Worm (Caenorhabditis elegans) whole organism, L2 larva: ENCODE data around the gene F41E7.9.

Source experiments
- C34F6.9 ChIP-seq: fragments of 150-350 bp; optimal IDR thresholded peaks from 2 replicates; lab custom pipeline; 2014; ENCODE audit warnings: missing biosample characterization, missing genetic modification characterization
- F13H6.1 ChIP-seq: sonication (generic microtip); optimal IDR thresholded peaks from 2 replicates; lab custom pipeline; 2016; ENCODE audit warnings: missing genetic modification characterization, missing compliant biosample characterization
- R02D3.7 ChIP-seq: fragments of 150-350 bp; optimal IDR thresholded peaks from 2 replicates; lab custom pipeline; 2014; ENCODE audit warnings: missing biosample characterization, missing genetic modification characterization
- Y55F3AM.14 ChIP-seq: fragments of 200-800 bp; sonication (Bioruptor generic); optimal IDR thresholded peaks from 2 replicates; lab custom pipeline; 2018; ENCODE audit warnings: mild to moderate bottlenecking, missing genetic modification characterization, missing compliant biosample characterization
- ZK546.5 ChIP-seq: sonication (generic microtip); optimal IDR thresholded peaks from 2 replicates; lab custom pipeline; 2017; ENCODE audit warnings: missing biosample characterization, missing genetic modification characterization
- alr-1 ChIP-seq: fragments of 150-350 bp; optimal IDR thresholded peaks from 2 replicates; lab custom pipeline; 2014; ENCODE audit warnings: missing biosample characterization, missing genetic modification characterization
- aly-2 ChIP-seq: fragments of 150-350 bp; optimal IDR thresholded peaks from 2 replicates; lab custom pipeline; 2014; ENCODE audit warnings: missing biosample characterization, missing genetic modification characterization
- ama-1 ChIP-seq: fragments of 150-350 bp; optimal IDR thresholded peaks from 2 replicates; lab custom pipeline; 2018; ENCODE audit warnings: inconsistent platforms
- blmp-1 ChIP-seq: sonication (generic microtip); optimal IDR thresholded peaks from 2 replicates; lab custom pipeline; 2017; ENCODE audit warnings: missing genetic modification characterization, mild to moderate bottlenecking, missing compliant biosample characterization, antibody characterized with exemption, moderate library complexity; ENCODE audit not compliant: insufficient read depth
- ceh-16 ChIP-seq: fragments of 150-350 bp; optimal IDR thresholded peaks from 2 replicates; lab custom pipeline; 2014; ENCODE audit warnings: missing biosample characterization, missing genetic modification characterization
- ceh-82 ChIP-seq: fragments of 150-350 bp; optimal IDR thresholded peaks from 2 replicates; lab custom pipeline; 2014; ENCODE audit warnings: missing biosample characterization, missing genetic modification characterization
- crh-2 ChIP-seq: sonication (generic microtip); optimal IDR thresholded peaks from 2 replicates; lab custom pipeline; 2017; ENCODE audit warnings: missing biosample characterization, missing genetic modification characterization
- dmd-4 ChIP-seq: sonication (generic microtip); optimal IDR thresholded peaks from 2 replicates; lab custom pipeline; 2017; ENCODE audit warnings: missing biosample characterization, missing genetic modification characterization
- egl-27 ChIP-seq: sonication (generic microtip); optimal IDR thresholded peaks from 3 replicates; lab custom pipeline; 2017; ENCODE audit warnings: missing biosample characterization, missing genetic modification reagents, missing genetic modification characterization
- elt-1 ChIP-seq: fragments of 150-350 bp; optimal IDR thresholded peaks from 2 replicates; lab custom pipeline; 2014; ENCODE audit warnings: missing biosample characterization, missing genetic modification characterization
- elt-3 ChIP-seq: sonication (generic microtip); optimal IDR thresholded peaks from 2 replicates; lab custom pipeline; 2017; ENCODE audit warnings: missing biosample characterization, missing genetic modification characterization
- fos-1 ChIP-seq: fragments of 150-350 bp; optimal IDR thresholded peaks from 2 replicates; lab custom pipeline; 2014; ENCODE audit warnings: missing biosample characterization, missing genetic modification characterization
- gmeb-1 ChIP-seq: fragments of 150-350 bp; optimal IDR thresholded peaks from 2 replicates; lab custom pipeline; 2014; ENCODE audit warnings: missing biosample characterization, missing genetic modification characterization
- lin-11 ChIP-seq: fragments of 150-350 bp; sonication (generic microtip); optimal IDR thresholded peaks from 2 replicates; lab custom pipeline; 2014; ENCODE audit warnings: missing biosample characterization, missing genetic modification characterization, inconsistent platforms, mixed read lengths
- lin-13 ChIP-seq: fragments of 150-350 bp; optimal IDR thresholded peaks from 2 replicates; lab custom pipeline; 2014; ENCODE audit warnings: missing biosample characterization, missing genetic modification reagents, missing genetic modification characterization
- lin-39 ChIP-seq: fragments of 150-350 bp; optimal IDR thresholded peaks from 2 replicates; lab custom pipeline; 2014; ENCODE audit warnings: missing biosample characterization, missing genetic modification reagents, missing genetic modification characterization
- lsy-2 ChIP-seq, 2 experiments: fragments of 150-350 bp in 1 of 2; sonication (generic microtip) in 1 of 2; optimal IDR thresholded peaks; 2 replicates each; lab custom pipeline; 2014 to 2017; ENCODE audit warnings: missing biosample characterization in 2 of 2, missing genetic modification characterization in 2 of 2
- mab-5 ChIP-seq: fragments of 150-350 bp; optimal IDR thresholded peaks from 2 replicates; lab custom pipeline; 2014; ENCODE audit warnings: missing biosample characterization, missing genetic modification characterization
- mbf-1 ChIP-seq: sonication (generic microtip); optimal IDR thresholded peaks from 2 replicates; lab custom pipeline; 2017; ENCODE audit warnings: missing biosample characterization, missing genetic modification characterization
- mdl-1 ChIP-seq, 2 experiments: fragments of 150-350 bp in 1 of 2; sonication (generic microtip) in 1 of 2; optimal IDR thresholded peaks; 2 replicates each; lab custom pipeline; 2017; ENCODE audit warnings: missing biosample characterization in 2 of 2, missing genetic modification characterization in 2 of 2
- nhr-10 ChIP-seq: sonication (generic microtip); optimal IDR thresholded peaks from 2 replicates; lab custom pipeline; 2017; ENCODE audit warnings: missing biosample characterization, missing genetic modification characterization
- nhr-11 ChIP-seq: fragments of 150-350 bp; optimal IDR thresholded peaks from 2 replicates; lab custom pipeline; 2014; ENCODE audit warnings: missing biosample characterization, missing genetic modification characterization
- nhr-12 ChIP-seq: fragments of 150-350 bp; optimal IDR thresholded peaks from 2 replicates; lab custom pipeline; 2014; ENCODE audit warnings: missing biosample characterization, missing genetic modification characterization
- nhr-129 ChIP-seq: fragments of 150-350 bp; optimal IDR thresholded peaks from 2 replicates; lab custom pipeline; 2014; ENCODE audit warnings: missing biosample characterization, missing genetic modification characterization
- nhr-21 ChIP-seq: fragments of 150-350 bp; optimal IDR thresholded peaks from 2 replicates; lab custom pipeline; 2014; ENCODE audit warnings: missing biosample characterization, missing genetic modification characterization
- nhr-23 ChIP-seq: fragments of 150-350 bp; optimal IDR thresholded peaks from 2 replicates; lab custom pipeline; 2014; ENCODE audit warnings: missing biosample characterization, missing genetic modification reagents, missing genetic modification characterization
- nhr-237 ChIP-seq: fragments of 150-350 bp; optimal IDR thresholded peaks from 2 replicates; lab custom pipeline; 2014; ENCODE audit warnings: missing biosample characterization, missing genetic modification characterization
- nhr-25 ChIP-seq: fragments of 150-350 bp; sonication (generic microtip); optimal IDR thresholded peaks from 3 replicates; lab custom pipeline; 2014; ENCODE audit warnings: missing biosample characterization, missing genetic modification characterization
- nhr-6 ChIP-seq: fragments of 150-350 bp; optimal IDR thresholded peaks from 2 replicates; lab custom pipeline; 2014; ENCODE audit warnings: missing biosample characterization, missing genetic modification characterization
- nhr-77 ChIP-seq: fragments of 150-350 bp; optimal IDR thresholded peaks from 2 replicates; lab custom pipeline; 2014; ENCODE audit warnings: missing biosample characterization, missing genetic modification characterization
- peb-1 ChIP-seq: fragments of 150-350 bp; optimal IDR thresholded peaks from 2 replicates; lab custom pipeline; 2014; ENCODE audit warnings: missing biosample characterization, missing genetic modification characterization
- sem-4 ChIP-seq: fragments of 150-350 bp; optimal IDR thresholded peaks from 2 replicates; lab custom pipeline; 2014; ENCODE audit warnings: missing biosample characterization, missing genetic modification reagents, missing genetic modification characterization
- skn-1 ChIP-seq: sonication (generic microtip); optimal IDR thresholded peaks from 2 replicates; lab custom pipeline; 2017; ENCODE audit warnings: missing biosample characterization, missing genetic modification characterization
- sma-3 ChIP-seq: sonication (generic microtip); optimal IDR thresholded peaks from 2 replicates; lab custom pipeline; 2016; ENCODE audit warnings: missing genetic modification reagents, missing genetic modification characterization, missing compliant biosample characterization
- sma-9 ChIP-seq, 2 experiments: fragments of 150-350 bp in 1 of 2; sonication (generic microtip) in 1 of 2; optimal IDR thresholded peaks; 2 replicates each; lab custom pipeline; 2014 to 2016; ENCODE audit warnings: missing genetic modification characterization in 2 of 2, mild to moderate bottlenecking in 1 of 2, missing biosample characterization in 1 of 2, missing compliant biosample characterization in 1 of 2, missing genetic modification reagents in 1 of 2, moderate library complexity in 1 of 2
- snpc-4 ChIP-seq: fragments of 150-350 bp; optimal IDR thresholded peaks from 2 replicates; lab custom pipeline; 2014; ENCODE audit warnings: missing biosample characterization, missing genetic modification characterization
- unc-39 ChIP-seq: fragments of 150-350 bp; optimal IDR thresholded peaks from 2 replicates; lab custom pipeline; 2014; ENCODE audit warnings: missing biosample characterization, missing genetic modification characterization
- unc-55 ChIP-seq: fragments of 150-350 bp; sonication (generic microtip); optimal IDR thresholded peaks from 3 replicates; lab custom pipeline; 2014; ENCODE audit warnings: missing biosample characterization, missing genetic modification reagents, missing genetic modification characterization
- unc-62 ChIP-seq: fragments of 150-350 bp; optimal IDR thresholded peaks from 2 replicates; lab custom pipeline; 2014; ENCODE audit warnings: missing biosample characterization, missing genetic modification reagents, missing genetic modification characterization
- zag-1 ChIP-seq: fragments of 150-350 bp; optimal IDR thresholded peaks from 2 replicates; lab custom pipeline; 2014; ENCODE audit warnings: missing biosample characterization, missing genetic modification characterization
- ztf-1 ChIP-seq: fragments of 200-800 bp; sonication (Bioruptor generic); conservative IDR thresholded peaks from 2 replicates; pipeline ENCODE4 v1.3.6; 2022; ENCODE audit warnings: missing genetic modification characterization, missing compliant biosample characterization
- ztf-11 ChIP-seq: sonication (generic microtip); optimal IDR thresholded peaks from 2 replicates; lab custom pipeline; 2017; ENCODE audit warnings: missing biosample characterization, missing genetic modification characterization
- ztf-4 ChIP-seq: fragments of 150-350 bp; optimal IDR thresholded peaks from 2 replicates; lab custom pipeline; 2014; ENCODE audit warnings: missing biosample characterization, missing genetic modification characterization

The F41E7.9 gene

DNA sequence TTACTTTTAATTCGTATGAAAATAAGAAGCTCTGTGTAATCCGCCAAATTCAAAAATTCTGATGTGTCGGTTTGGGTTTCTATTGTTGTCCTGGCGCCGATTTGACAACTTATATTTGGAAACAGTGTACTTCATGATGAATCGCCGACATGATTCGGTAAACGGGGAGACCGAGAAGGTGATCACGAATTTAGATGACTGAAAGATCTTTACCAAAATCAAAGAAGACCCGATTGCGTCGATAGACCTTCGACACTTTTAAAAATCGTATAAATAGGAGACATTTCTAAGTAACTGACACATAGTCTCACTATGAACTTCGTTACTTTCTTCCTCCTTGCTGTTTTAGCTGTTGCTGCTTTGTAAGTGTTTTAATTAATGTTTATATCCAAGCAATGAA is 13.4 kb downstream of the F41E7.9 start, which contains the start of gene fip-5:
fip-5 (plus strand) TSS at position 312 of the 400 bp plus-strand sequence.
- TF ChIP-seq sma-9 (GFP tag; optimal IDR thresholded peaks at IDR 0.05; lab: Kevin White, UChicago) = peak; percentile 14
- no peak for TF ChIP-seq sma-9 (tag; optimal IDR thresholded peaks at IDR 0.05; lab: Kevin White, UChicago)
- TF ChIP-seq mdl-1 (tag; optimal IDR thresholded peaks at IDR 0.05; lab: Kevin White, UChicago) = no peak

DNA sequence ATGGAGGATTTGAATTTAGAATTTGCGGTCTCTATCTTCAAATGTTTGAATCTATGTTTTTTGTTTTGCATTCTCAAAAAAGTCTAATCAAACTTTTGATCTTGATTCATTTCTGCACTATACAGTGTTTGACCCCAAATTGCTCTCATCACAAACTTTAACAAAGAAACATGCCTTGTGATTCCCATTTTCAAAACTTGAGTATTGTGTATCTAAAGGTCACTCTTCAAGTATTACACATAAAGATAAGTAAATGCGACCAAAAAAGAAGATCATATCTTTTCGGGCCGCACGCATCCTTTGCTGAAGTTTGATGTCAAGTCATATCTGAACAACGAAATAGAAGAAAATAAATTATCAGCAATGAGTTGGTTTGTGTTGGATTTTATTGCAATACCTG is 13.9 kb downstream of the F41E7.9 start:
- TF ChIP-seq blmp-1 (peak; percentile 62), elt-1 (tag; lab: Kevin White, UChicago) (no peak), nhr-6 (no peak), nhr-77 (tag; lab: Kevin White, UChicago) (no peak), nhr-10 (tag; lab: Kevin White, UChicago) (no peak), sem-4 (tag; lab: Kevin White, UChicago) (no peak), nhr-25 (tag; lab: Kevin White, UChicago) (peak; percentile 88), sma-9 (GFP tag; optimal IDR thresholded peaks at IDR 0.05; lab: Kevin White, UChicago) (peak; percentile 49), sma-9 (tag; optimal IDR thresholded peaks at IDR 0.05; lab: Kevin White, UChicago) (no peak), ceh-16 (tag; lab: Kevin White, UChicago) (peak; percentile 75), dmd-4 (tag; lab: Kevin White, UChicago) (no peak), unc-55 (GFP tag; lab: Kevin White, UChicago) (no peak), lsy-2 (tag; optimal IDR thresholded peaks at IDR 0.05; lab: Kevin White, UChicago) (no peak), unc-62 (GFP tag; lab: Kevin White, UChicago) (no peak), nhr-11 (tag; lab: Kevin White, UChicago) (no peak), snpc-4 (no peak), mbf-1 (tag; lab: Kevin White, UChicago) (no peak), nhr-12 (tag; lab: Kevin White, UChicago) (no peak), nhr-23 (no peak), Y55F3AM.14 (GFP tag; lab: Kevin White, UChicago) (no peak), elt-3 (tag; lab: Kevin White, UChicago) (no peak), fos-1 (tag; lab: Kevin White, UChicago) (peak; percentile 13), aly-2 (tag; lab: Kevin White, UChicago) (no peak), ztf-11 (tag; lab: Kevin White, UChicago) (no peak), egl-27 (peak; percentile 3), R02D3.7 (tag; lab: Kevin White, UChicago) (no peak), ztf-1 (no peak), alr-1 (tag; lab: Kevin White, UChicago) (no peak), sma-3 (GFP tag; lab: Kevin White, UChicago) (no peak), crh-2 (tag; lab: Kevin White, UChicago) (peak; percentile 11), lin-39 (tag; lab: Kevin White, UChicago) (no peak), skn-1 (tag; lab: Kevin White, UChicago) (no peak), C34F6.9 (tag; lab: Kevin White, UChicago) (no peak), ZK546.5 (tag; lab: Kevin White, UChicago) (no peak), nhr-237 (tag; lab: Kevin White, UChicago) (no peak), F13H6.1 (no peak), ztf-4 (tag; lab: Kevin White, UChicago) (no peak), nhr-129 (no peak), unc-39 (tag; lab: Kevin White, UChicago) (no peak), lin-13 (GFP tag; lab: Kevin White, UChicago) (no peak), zag-1 (tag; lab: Kevin White, UChicago) (no peak), mdl-1 (tag; optimal IDR thresholded peaks at IDR 0.05; lab: Kevin White, UChicago) (no peak), peb-1 (tag; lab: Kevin White, UChicago) (no peak), lin-11 (tag; lab: Kevin White, UChicago) (no peak), gmeb-1 (tag; lab: Kevin White, UChicago) (no peak), ama-1 (lab: Kevin White, UChicago) (no peak), mab-5 (no peak), ceh-82 (tag; lab: Kevin White, UChicago) (no peak), nhr-21 (no peak)
